Fruit fly (Drosophila melanogaster): Measurements from ENCODE around the gene CG3108.
A peak's percentile ranks its signal among the peaks of the same experiment; 100 is the strongest.

CG3108 gene

DNA sequence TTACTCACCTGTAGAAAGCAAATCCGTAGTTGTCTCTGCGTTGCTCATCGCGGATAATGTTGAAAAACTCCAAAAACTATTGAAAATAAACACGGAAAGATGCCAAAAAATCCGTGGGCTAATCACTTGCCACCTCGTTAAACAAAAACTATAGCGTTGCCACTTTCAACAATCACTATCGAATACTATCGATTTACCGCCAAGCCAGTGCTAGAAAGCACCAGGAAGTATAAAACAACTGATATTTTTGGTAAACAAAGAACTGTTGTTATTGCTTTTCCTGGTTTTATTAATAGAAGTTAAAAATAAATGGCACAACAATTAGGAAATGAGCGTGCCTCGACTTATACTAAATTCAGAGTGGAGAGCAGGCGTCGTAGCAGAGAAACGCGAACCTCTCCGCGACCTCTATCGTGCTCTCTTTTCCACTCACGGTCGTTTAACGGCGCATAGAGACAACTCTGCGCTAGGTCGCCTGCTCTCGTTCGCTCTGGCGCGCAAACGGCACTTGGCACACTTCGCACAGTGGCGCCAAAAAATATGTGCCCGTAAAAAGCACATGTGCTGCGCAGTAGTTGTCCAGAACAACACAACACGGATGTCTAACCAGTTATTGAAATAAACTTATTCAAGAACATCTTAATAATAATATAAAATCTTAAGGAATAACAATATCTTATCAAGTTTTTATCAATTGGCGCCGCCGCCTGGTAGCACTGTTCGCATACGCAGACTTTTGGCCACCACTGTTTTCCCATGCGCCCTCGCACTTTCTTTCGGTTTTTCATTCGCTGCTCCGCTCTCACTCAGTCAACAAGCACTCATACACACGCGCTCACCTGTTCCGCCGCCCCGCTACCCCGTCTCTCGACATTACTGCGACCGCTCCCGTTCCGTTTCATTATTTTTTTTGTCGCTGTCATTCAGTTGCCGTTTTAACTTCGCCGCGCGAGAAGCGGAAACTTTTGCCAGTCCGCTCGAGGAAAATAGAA lies 26.3 kb downstream of the CG3108 start, which contains the start of the genes lin-52 and CG15771 (continued):
- TF ChIP-seq CG1832 (GFP tag; optimal IDR thresholded peaks at IDR 0.05) (peak; percentile 85), CG43689 (GFP tag; IDR thresholded peaks at IDR 0.05) (peak; percentile 83), sim (GFP tag; IDR thresholded peaks at IDR 0.05) (peak; percentile 92), crol (GFP tag; IDR thresholded peaks at IDR 0.05) (peak; percentile 98), CG6791 (GFP tag; IDR thresholded peaks at IDR 0.05; ENCODE audit: partially characterized antibody) (peak; percentile 57; the same call in 2 of the 3 replicates), CG7271 (tag; optimal IDR thresholded peaks at IDR 0.05) (no peak), ash1 (GFP tag; optimal IDR thresholded peaks at IDR 0.05) (no peak), org-1 (GFP tag; optimal IDR thresholded peaks at IDR 0.05) (peak; percentile 94), CG31224 (GFP tag; IDR thresholded peaks at IDR 0.05) (peak; percentile 90), CG7987 (GFP tag; optimal IDR thresholded peaks at IDR 0.05) (peak; percentile 79), hth (optimal IDR thresholded peaks at IDR 0.05) (no peak), CG3407 (GFP tag; optimal IDR thresholded peaks at IDR 0.05) (peak; percentile 89), B-H1 (GFP tag; IDR thresholded peaks at IDR 0.05) (peak; percentile 85), ab (GFP tag; optimal IDR thresholded peaks at IDR 0.05) (peak; percentile 85), CG10147 (GFP tag; optimal IDR thresholded peaks at IDR 0.05) (peak; percentile 93), pfk (GFP tag; optimal IDR thresholded peaks at IDR 0.05) (peak; percentile 89), kah (GFP tag; optimal IDR thresholded peaks at IDR 0.05) (peak; percentile 91), CG4730 (GFP tag; IDR thresholded peaks at IDR 0.05) (peak; percentile 91), CG7928 (GFP tag; optimal IDR thresholded peaks at IDR 0.05) (peak; percentile 64), pita (GFP tag; optimal IDR thresholded peaks at IDR 0.05) (no peak), Max (GFP tag; optimal IDR thresholded peaks at IDR 0.05) (peak; percentile 95), inv (GFP tag; IDR thresholded peaks at IDR 0.05; ENCODE audit: partially characterized antibody) (peak; percentile 40; the same call in 1 of the 2 replicates), CG8924 (tag; optimal IDR thresholded peaks at IDR 0.05) (peak; percentile 96), ken (GFP tag; IDR thresholded peaks at IDR 0.05) (peak; percentile 94), ara (GFP tag; IDR thresholded peaks at IDR 0.05) (peak; percentile 94), ttk (GFP tag; IDR thresholded peaks at IDR 0.05) (peak; percentile 90), CG7357 (GFP tag; IDR thresholded peaks at IDR 0.05) (peak; percentile 91), CG12744 (GFP tag; optimal IDR thresholded peaks at IDR 0.05) (peak; percentile 38), CG5953 (GFP tag; IDR thresholded peaks at IDR 0.05) (peak; percentile 79; the same call in 1 of the 2 replicates), crp (GFP tag; optimal IDR thresholded peaks at IDR 0.05) (peak in 1 of 2 experiments; percentile 61), CG15011 (GFP tag; optimal IDR thresholded peaks at IDR 0.05) (peak; percentile 93), HLH54F (GFP tag; optimal IDR thresholded peaks at IDR 0.05) (peak; percentile 83), CG30020 (tag; optimal IDR thresholded peaks at IDR 0.05) (peak; percentile 78), CG14667 (GFP tag; IDR thresholded peaks at IDR 0.05) (peak; percentile 93), disco-r (GFP tag; optimal IDR thresholded peaks at IDR 0.05) (peak; percentile 52), Pdp1 (GFP tag; optimal IDR thresholded peaks at IDR 0.05) (peak; percentile 63 to 86), CG6272 (GFP tag; IDR thresholded peaks at IDR 0.05) (peak; percentile 87), so (GFP tag; IDR thresholded peaks at IDR 0.05) (peak; percentile 95), sob (GFP tag; IDR thresholded peaks at IDR 0.05) (peak; percentile 95), repo (GFP tag; optimal IDR thresholded peaks at IDR 0.05) (no peak), CG8944 (GFP tag; optimal IDR thresholded peaks at IDR 0.05) (peak; percentile 40), pum (GFP tag; optimal IDR thresholded peaks at IDR 0.05) (peak; percentile 72), abd-A (tag; optimal IDR thresholded peaks at IDR 0.05) (peak; percentile 86), CG4707 (GFP tag; optimal IDR thresholded peaks at IDR 0.05) (peak; percentile 86), Mes4 (GFP tag; optimal IDR thresholded peaks at IDR 0.05) (peak; percentile 60), Nf-YB (GFP tag; optimal IDR thresholded peaks at IDR 0.05) (peak; percentile 83), Mrtf (GFP tag; IDR thresholded peaks at IDR 0.05) (peak; percentile 94), seq (GFP tag; IDR thresholded peaks at IDR 0.05) (peak; percentile 96)

Measured in whole organism, embryonic.